Worm (Caenorhabditis elegans) whole organism, L1 larva: ENCODE measurements around the gene frm-3.

Experiments
- C16A3.4 ChIP-seq: fragments of 150-350 bp; optimal IDR thresholded peaks from 2 replicates; lab custom pipeline; 2014; ENCODE audit warnings: missing biosample characterization, missing genetic modification characterization
- aha-1 ChIP-seq: fragments of 150-350 bp; optimal IDR thresholded peaks from 2 replicates; lab custom pipeline; 2014; ENCODE audit warnings: missing biosample characterization, missing genetic modification characterization
- ceh-63 ChIP-seq: fragments of 200-800 bp; sonication (Bioruptor generic); optimal IDR thresholded peaks from 2 replicates; lab custom pipeline; 2018; ENCODE audit warnings: mild to moderate bottlenecking, missing genetic modification characterization, missing compliant biosample characterization
- ceh-82 ChIP-seq, 3 experiments: fragments of 150-350 bp in 1 of 3; sonication (generic microtip) in 2 of 3; optimal IDR thresholded peaks; 2 replicates each; lab custom pipeline; 2014 to 2017; ENCODE audit warnings: missing biosample characterization in 3 of 3, missing genetic modification characterization in 3 of 3
- ceh-88 ChIP-seq: fragments of 200-800 bp; sonication (Bioruptor generic); IDR thresholded peaks from 2 replicates; pipeline ENCODE4 v1.3.6; 2022; ENCODE audit warnings: missing genetic modification characterization, missing compliant biosample characterization
- ceh-90 ChIP-seq: sonication (generic microtip); optimal IDR thresholded peaks from 2 replicates; lab custom pipeline; 2016; ENCODE audit warnings: missing genetic modification characterization, missing compliant biosample characterization
- ces-1 ChIP-seq: fragments of 150-350 bp; optimal IDR thresholded peaks from 2 replicates; lab custom pipeline; 2014; ENCODE audit warnings: missing biosample characterization, missing genetic modification reagents, missing genetic modification characterization
- dsc-1 ChIP-seq: sonication (generic microtip); optimal IDR thresholded peaks from 2 replicates; lab custom pipeline; 2016; ENCODE audit warnings: mild to moderate bottlenecking, missing genetic modification characterization, missing compliant biosample characterization
- efl-3 ChIP-seq: fragments of 200-800 bp; sonication (Bioruptor generic); optimal IDR thresholded peaks from 2 replicates; lab custom pipeline; 2018; ENCODE audit warnings: mild to moderate bottlenecking, missing genetic modification characterization, missing compliant biosample characterization
- elt-3 ChIP-seq, 6 experiments: fragments of 150-350 bp in 1 of 6; sonication (generic microtip); optimal IDR thresholded peaks; 2 replicates each; lab custom pipeline; 2017 to 2018; ENCODE audit warnings: missing biosample characterization in 6 of 6, missing genetic modification characterization in 6 of 6, inconsistent platforms in 1 of 6
- fkh-10 ChIP-seq: sonication (generic microtip); optimal IDR thresholded peaks from 2 replicates; lab custom pipeline; 2017; ENCODE audit warnings: missing biosample characterization, missing genetic modification reagents, missing genetic modification characterization
- grh-1 ChIP-seq: fragments of 200-800 bp; sonication (Bioruptor generic); IDR thresholded peaks from 2 replicates; pipeline ENCODE4 v1.3.6; 2022; ENCODE audit warnings: missing genetic modification reagents, missing genetic modification characterization, missing compliant biosample characterization
- hlh-17 ChIP-seq: fragments of 200-800 bp; sonication (Bioruptor generic); optimal IDR thresholded peaks from 2 replicates; lab custom pipeline; 2018; ENCODE audit warnings: missing genetic modification characterization, mild to moderate bottlenecking, missing compliant biosample characterization, moderate library complexity, borderline replicate concordance
- hlh-4 ChIP-seq: sonication (generic microtip); optimal IDR thresholded peaks from 2 replicates; lab custom pipeline; 2016; ENCODE audit warnings: mild to moderate bottlenecking, missing genetic modification characterization, missing compliant biosample characterization
- irx-1 ChIP-seq: sonication (generic microtip); optimal IDR thresholded peaks from 2 replicates; lab custom pipeline; 2016; ENCODE audit warnings: missing genetic modification characterization, missing compliant biosample characterization
- lin-14 ChIP-seq: fragments of 200-800 bp; sonication (Bioruptor generic); optimal IDR thresholded peaks from 2 replicates; lab custom pipeline; 2018; ENCODE audit warnings: mild to moderate bottlenecking, missing genetic modification characterization, moderate library complexity, missing compliant biosample characterization
- lin-15B ChIP-seq: fragments of 150-350 bp; sonication (generic microtip); optimal IDR thresholded peaks from 3 replicates; lab custom pipeline; 2014; ENCODE audit warnings: missing biosample characterization, missing genetic modification characterization
- lin-39 ChIP-seq: fragments of 150-350 bp; optimal IDR thresholded peaks from 2 replicates; lab custom pipeline; 2014; ENCODE audit warnings: missing biosample characterization, missing genetic modification reagents, missing genetic modification characterization
- lir-3 ChIP-seq: sonication (generic microtip); optimal IDR thresholded peaks from 2 replicates; lab custom pipeline; 2016; ENCODE audit warnings: mild to moderate bottlenecking, missing genetic modification characterization, moderate library complexity, missing compliant biosample characterization; ENCODE audit not compliant: poor library complexity
- lsy-2 ChIP-seq, 2 experiments: fragments of 150-350 bp; optimal IDR thresholded peaks; 2 replicates each; lab custom pipeline; 2014; ENCODE audit warnings: missing biosample characterization in 2 of 2, missing genetic modification characterization in 2 of 2
- mab-9 ChIP-seq: fragments of 200-800 bp; sonication (Bioruptor generic); IDR thresholded peaks from 2 replicates; pipeline ENCODE4 v1.3.6; 2022; ENCODE audit warnings: missing genetic modification reagents, missing genetic modification characterization, missing compliant biosample characterization
- mep-1 ChIP-seq: fragments of 150-350 bp; optimal IDR thresholded peaks from 2 replicates; lab custom pipeline; 2014; ENCODE audit warnings: missing biosample characterization, missing genetic modification characterization
- nhr-11 ChIP-seq: fragments of 150-350 bp; optimal IDR thresholded peaks from 2 replicates; lab custom pipeline; 2014; ENCODE audit warnings: missing biosample characterization, missing genetic modification characterization
- nhr-28 ChIP-seq: fragments of 150-350 bp; optimal IDR thresholded peaks from 2 replicates; lab custom pipeline; 2014; ENCODE audit warnings: missing biosample characterization, missing genetic modification characterization
- nhr-47 ChIP-seq: sonication (generic microtip); optimal IDR thresholded peaks from 2 replicates; lab custom pipeline; 2016; ENCODE audit warnings: mild to moderate bottlenecking, missing genetic modification characterization, moderate library complexity, missing compliant biosample characterization
- nhr-77 ChIP-seq: fragments of 150-350 bp; optimal IDR thresholded peaks from 2 replicates; lab custom pipeline; 2014; ENCODE audit warnings: missing biosample characterization, missing genetic modification characterization
- nhr-84 ChIP-seq: sonication (generic microtip); optimal IDR thresholded peaks from 2 replicates; lab custom pipeline; 2017; ENCODE audit warnings: missing biosample characterization, missing genetic modification characterization
- nhr-85 ChIP-seq: sonication (generic microtip); peaks from one replicate; lab custom pipeline; 2016; ENCODE audit warnings: missing genetic modification characterization, inconsistent platforms, missing compliant biosample characterization
- nhr-90 ChIP-seq: sonication (generic microtip); optimal IDR thresholded peaks from 2 replicates; lab custom pipeline; 2016; ENCODE audit warnings: mild to moderate bottlenecking, missing genetic modification characterization, missing compliant biosample characterization; ENCODE audit not compliant: poor library complexity
- pag-3 ChIP-seq: sonication (generic microtip); optimal IDR thresholded peaks from 2 replicates; lab custom pipeline; 2017; ENCODE audit warnings: missing genetic modification characterization, mild to moderate bottlenecking, missing compliant biosample characterization, antibody characterized with exemption, borderline replicate concordance; ENCODE audit not compliant: insufficient read depth
- skn-1 ChIP-seq: fragments of 150-350 bp; optimal IDR thresholded peaks from 2 replicates; lab custom pipeline; 2014; ENCODE audit warnings: missing biosample characterization, missing genetic modification characterization
- snpc-4 ChIP-seq: fragments of 150-350 bp; optimal IDR thresholded peaks from 2 replicates; lab custom pipeline; 2014; ENCODE audit warnings: missing biosample characterization, missing genetic modification characterization
- snu-23 ChIP-seq: sonication (generic microtip); optimal IDR thresholded peaks from 2 replicates; lab custom pipeline; 2016; ENCODE audit warnings: missing genetic modification characterization, missing compliant biosample characterization
- sox-4 ChIP-seq: sonication (generic microtip); optimal IDR thresholded peaks from 2 replicates; lab custom pipeline; 2016; ENCODE audit warnings: missing genetic modification characterization, missing compliant biosample characterization
- sup-37 ChIP-seq: fragments of 200-800 bp; sonication (Bioruptor generic); optimal IDR thresholded peaks from 2 replicates; lab custom pipeline; 2018; ENCODE audit warnings: mild to moderate bottlenecking, missing genetic modification characterization, missing compliant biosample characterization
- swsn-7 ChIP-seq: sonication (generic microtip); optimal IDR thresholded peaks from 2 replicates; lab custom pipeline; 2016; ENCODE audit warnings: missing genetic modification characterization, missing compliant biosample characterization
- tlp-1 ChIP-seq: fragments of 150-350 bp; optimal IDR thresholded peaks from 2 replicates; lab custom pipeline; 2014; ENCODE audit warnings: missing biosample characterization, missing genetic modification characterization
- unc-130 ChIP-seq: fragments of 150-350 bp; optimal IDR thresholded peaks from 2 replicates; lab custom pipeline; 2017; ENCODE audit warnings: missing biosample characterization, missing genetic modification characterization, inconsistent platforms
- unc-30 ChIP-seq: sonication (generic microtip); optimal IDR thresholded peaks from 2 replicates; lab custom pipeline; 2017; ENCODE audit warnings: missing biosample characterization, missing genetic modification characterization
- unc-86 ChIP-seq: sonication (generic microtip); optimal IDR thresholded peaks from 2 replicates; lab custom pipeline; 2016; ENCODE audit warnings: missing genetic modification characterization, missing compliant biosample characterization
- unc-98 ChIP-seq: fragments of 200-800 bp; sonication (Bioruptor generic); IDR thresholded peaks from 2 replicates; pipeline ENCODE4 v1.3.6; 2022; ENCODE audit warnings: missing genetic modification characterization, missing compliant biosample characterization
- zag-1 ChIP-seq: fragments of 150-350 bp; optimal IDR thresholded peaks from 2 replicates; lab custom pipeline; 2014; ENCODE audit warnings: missing biosample characterization, missing genetic modification characterization
- zip-4 ChIP-seq: fragments of 200-800 bp; sonication (Bioruptor generic); optimal IDR thresholded peaks from 2 replicates; lab custom pipeline; 2018; ENCODE audit warnings: mild to moderate bottlenecking, missing genetic modification characterization, moderate library complexity, missing compliant biosample characterization
- ztf-4 ChIP-seq: fragments of 150-350 bp; optimal IDR thresholded peaks from 2 replicates; lab custom pipeline; 2014; ENCODE audit warnings: missing biosample characterization, missing genetic modification characterization

The frm-3 gene

ce11 chrX:11623442-11623841 is 51.1 kb downstream of the frm-3 start:
- no peak for TF ChIP-seq unc-30 (tag; lab: Kevin White, UChicago)
- peak; percentile 59 for TF ChIP-seq snpc-4

DNA sequence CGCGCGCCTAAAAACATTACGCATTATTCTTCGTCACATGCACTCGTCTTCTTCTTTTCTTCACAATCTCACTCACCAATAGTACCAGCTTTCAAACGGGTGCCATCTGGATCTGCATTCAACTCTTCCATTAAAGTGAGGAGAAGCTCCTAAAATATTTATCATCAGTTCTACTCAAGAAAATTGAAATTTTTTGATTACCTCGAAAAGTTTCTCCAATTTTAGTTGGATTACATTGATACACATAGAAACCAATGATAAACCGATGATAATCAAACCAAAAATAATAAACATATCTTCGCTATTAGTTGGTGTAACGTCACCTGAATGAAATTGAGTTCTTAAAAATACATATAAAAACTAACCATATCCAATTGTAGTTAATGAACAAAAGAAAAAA is 52.3 kb downstream of the frm-3 start:
- TF ChIP-seq irx-1 (tag; lab: Kevin White, UChicago), result no peak
- TF ChIP-seq lin-39 (tag; lab: Kevin White, UChicago), result no peak
- no peak for TF ChIP-seq tlp-1
- no peak for TF ChIP-seq pag-3
- TF ChIP-seq sox-4, result no peak
- TF ChIP-seq nhr-84, result no peak
- TF ChIP-seq dsc-1 (tag; lab: Kevin White, UChicago), result no peak
- no peak for TF ChIP-seq hlh-17
- no peak for TF ChIP-seq ceh-90
- TF ChIP-seq grh-1 (GFP tag; lab: Robert Waterston, UW), result no peak
- TF ChIP-seq elt-3 (tag; optimal IDR thresholded peaks at IDR 0.05; lab: Kevin White, UChicago), result no peak
- TF ChIP-seq ceh-88 (GFP tag; lab: Robert Waterston, UW), result no peak
- TF ChIP-seq hlh-4 (tag; lab: Kevin White, UChicago), result no peak
- no peak for TF ChIP-seq swsn-7 (tag; lab: Kevin White, UChicago)
- no peak for TF ChIP-seq ces-1

DNA sequence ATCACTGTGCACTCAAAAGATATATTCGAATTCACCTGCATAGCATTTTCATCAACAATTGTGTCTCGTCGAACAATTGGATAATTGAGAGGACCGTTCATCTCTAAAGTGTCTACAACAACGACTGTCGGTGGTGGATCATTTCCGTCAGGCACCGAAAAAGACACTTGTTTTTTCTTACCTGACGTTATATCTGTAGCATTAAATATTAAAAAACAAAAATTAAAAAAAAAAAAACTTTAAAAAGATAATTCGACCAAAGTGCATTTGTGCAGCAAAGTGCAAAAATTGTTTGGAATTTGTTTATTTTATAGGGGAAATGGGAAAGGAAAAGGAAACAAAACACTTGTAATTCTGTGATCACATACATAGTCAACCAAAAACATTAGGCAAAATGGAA is 54.7 kb downstream of the frm-3 start, which contains the start of gene twk-44:
TSS of gene twk-44 (minus strand) at position 101 of the 400 bp plus-strand sequence.
- no peak for TF ChIP-seq nhr-47 (tag; lab: Kevin White, UChicago)
- no peak for TF ChIP-seq sup-37
- TF ChIP-seq unc-130, result no peak
- TF ChIP-seq lin-15B (tag; lab: Kevin White, UChicago), result no peak
- TF ChIP-seq ces-1, result no peak

ce11 chrX:11628580-11628979 is 56.3 kb downstream of the frm-3 start, which contains the start of gene spp-30:
spp-30 (minus strand) TSS chrX:11628680.
- TF ChIP-seq ces-1 (no peak), C16A3.4 (no peak), snu-23 (GFP tag; lab: Kevin White, UChicago) (no peak), snpc-4 (no peak), nhr-28 (tag; lab: Kevin White, UChicago) (no peak), zag-1 (tag; lab: Kevin White, UChicago) (no peak), efl-3 (GFP tag; lab: Kevin White, UChicago) (no peak), nhr-90 (tag; lab: Kevin White, UChicago) (no peak)

ce11 chrX:11630499-11630898 is 58.2 kb downstream of the frm-3 start:
- TF ChIP-seq snu-23 (GFP tag; lab: Kevin White, UChicago) (no peak), lin-14 (peak; percentile 27), fkh-10 (GFP tag; lab: Kevin White, UChicago) (peak; percentile 60)

DNA sequence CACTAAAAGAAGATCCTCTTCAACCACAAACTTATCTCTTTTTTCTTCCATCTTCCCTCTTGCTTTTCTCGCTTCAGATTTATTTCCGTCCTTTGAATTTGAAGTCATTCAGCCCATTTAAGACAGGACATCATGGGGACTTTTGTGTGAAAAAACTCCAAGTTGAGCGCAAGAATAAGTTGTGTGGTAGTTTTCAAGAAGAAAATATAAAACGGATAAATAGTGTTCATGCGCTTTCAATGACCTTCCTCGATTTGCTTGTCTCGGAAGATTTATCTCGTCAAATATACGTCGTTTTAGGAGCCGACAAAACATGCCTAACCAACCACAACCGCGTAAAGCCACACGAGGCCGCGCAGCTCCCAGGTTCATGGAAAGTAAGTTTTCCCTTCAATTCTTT is 59.8 kb downstream of the frm-3 start, which contains the start of gene sto-6:
TSS of gene sto-6 (plus strand) at position 301 of the 400 bp plus-strand sequence.
- TF ChIP-seq nhr-77 (no peak), nhr-85 (tag; lab: Kevin White, UChicago) (peak; percentile 24)

ce11 chrX:11633278-11633677 is 61.0 kb downstream of the frm-3 start:
- TF ChIP-seq lsy-2 (tag; optimal IDR thresholded peaks at IDR 0.05; lab: Kevin White, UChicago), result no peak
- no peak for TF ChIP-seq fkh-10 (GFP tag; lab: Kevin White, UChicago)
- TF ChIP-seq aha-1 (tag; lab: Kevin White, UChicago), result no peak
- no peak for TF ChIP-seq ztf-4 (tag; lab: Kevin White, UChicago)
- TF ChIP-seq nhr-85 (tag; lab: Kevin White, UChicago), result no peak
- TF ChIP-seq snu-23 (GFP tag; lab: Kevin White, UChicago), result no peak
- no peak for TF ChIP-seq lir-3
- no peak for TF ChIP-seq unc-98 (GFP tag; lab: Robert Waterston, UW)
- no peak for TF ChIP-seq ceh-63 (GFP tag; lab: Kevin White, UChicago)
- TF ChIP-seq skn-1 (tag; lab: Kevin White, UChicago), result no peak
- no peak for TF ChIP-seq nhr-11 (tag; lab: Kevin White, UChicago)
- no peak for TF ChIP-seq nhr-90 (tag; lab: Kevin White, UChicago)
- TF ChIP-seq ceh-82 (tag; optimal IDR thresholded peaks at IDR 0.05; lab: Kevin White, UChicago), result no peak
- no peak for TF ChIP-seq swsn-7 (tag; lab: Kevin White, UChicago)
- TF ChIP-seq zip-4 (GFP tag; lab: Kevin White, UChicago), result no peak
- no peak for TF ChIP-seq mep-1 (tag; lab: Kevin White, UChicago)
- TF ChIP-seq unc-86 (tag; lab: Kevin White, UChicago), result no peak
- no peak for TF ChIP-seq mab-9 (GFP tag; lab: Robert Waterston, UW)
